Worm (Caenorhabditis elegans): ENCODE data around the gene apc-11.

Gene apc-11

DNA sequence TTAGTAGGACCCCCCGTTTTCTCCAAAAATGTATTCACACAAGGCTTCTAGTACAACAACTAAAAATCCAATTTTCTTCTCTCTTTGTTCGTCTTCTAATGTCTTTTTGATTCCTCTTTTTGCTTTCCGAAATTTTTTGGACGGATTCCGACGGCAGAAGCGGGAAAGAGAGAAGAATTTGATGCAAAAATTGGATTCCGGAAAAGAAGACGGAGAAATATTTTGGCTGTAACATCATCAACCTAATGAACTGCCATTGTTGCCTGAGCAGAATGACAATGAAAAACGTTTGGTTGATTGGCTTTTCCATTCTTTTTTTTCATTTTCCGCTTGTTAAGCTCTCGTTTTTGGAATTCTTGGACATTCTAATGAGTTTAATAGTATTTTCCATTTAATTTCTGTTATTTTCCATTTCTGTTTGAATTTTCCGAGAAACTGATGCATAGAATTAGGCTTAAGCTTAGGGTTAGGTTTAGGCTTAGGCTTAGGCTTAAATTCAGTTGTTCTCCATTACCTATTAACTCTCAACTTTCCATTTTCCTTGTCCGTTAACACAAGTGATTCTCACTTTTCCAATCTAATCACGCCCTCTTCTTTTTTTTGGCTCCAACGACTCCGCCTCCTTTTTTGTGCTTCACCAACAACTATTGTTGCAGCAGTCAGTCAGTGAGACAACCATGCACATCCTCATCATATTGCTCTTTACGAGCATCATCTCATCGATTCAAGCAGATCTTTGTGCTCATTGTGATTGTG lies 28.3 kb upstream of the apc-11 start, which contains the start of gene lron-5:
Gene lron-5, plus strand, starts transcription at position 655 of the 756 bp plus-strand sequence.
- no peak for TF ChIP-seq ceh-43 (GFP tag; optimal IDR thresholded peaks at IDR 0.05)
- TF ChIP-seq ces-1 (GFP tag; optimal IDR thresholded peaks at IDR 0.05), result peak; percentile 62

ce11 chrIII:4616071-4616571 lies 21.9 kb upstream of the apc-11 start, which contains the start of gene lips-3:
Gene lips-3, plus strand, starts transcription at chrIII:4616528.
- TF ChIP-seq mab-5 (tag; optimal IDR thresholded peaks at IDR 0.05) (no peak), unc-62 (GFP tag; optimal IDR thresholded peaks at IDR 0.05) (peak; percentile 7)

DNA sequence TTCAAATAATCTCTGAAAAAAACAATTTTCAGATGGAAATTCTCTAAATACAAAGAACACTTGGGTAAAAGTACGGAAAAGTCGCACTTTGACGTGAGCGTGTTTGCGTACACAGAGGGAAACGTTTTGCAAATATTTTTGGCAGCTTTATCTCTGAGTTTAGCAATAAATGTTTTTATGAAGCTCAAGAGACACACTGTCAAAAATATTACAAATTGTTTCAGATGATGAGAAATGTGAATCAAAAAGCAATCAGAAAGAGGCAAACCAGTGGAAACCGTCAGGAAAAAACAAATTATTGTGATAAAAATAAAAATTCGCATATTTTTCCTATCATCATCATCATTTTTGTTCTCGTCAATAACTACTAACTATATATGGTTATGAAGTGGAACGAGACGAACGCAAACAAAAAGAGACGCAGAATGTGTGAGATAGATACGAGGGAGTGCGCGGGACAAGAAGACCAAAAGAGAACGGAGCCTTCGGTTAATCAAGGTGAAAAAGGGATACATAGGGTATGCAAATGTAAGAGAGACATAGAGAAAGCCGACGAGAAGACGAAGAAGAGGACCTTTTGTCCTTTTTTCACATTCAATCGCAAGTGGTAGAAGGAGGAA lies 18.2 kb upstream of the apc-11 start, which contains the start of gene sel-2:
Gene sel-2, minus strand, starts transcription at position 51 of the 620 bp plus-strand sequence.
- TF ChIP-seq sptf-1 (tag; optimal IDR thresholded peaks at IDR 0.05) (peak; percentile 39), lsy-2 (tag; optimal IDR thresholded peaks at IDR 0.05) (no peak), pha-4 (tag; optimal IDR thresholded peaks at IDR 0.05) (peak; percentile 57), cnd-1 (tag; optimal IDR thresholded peaks at IDR 0.05) (peak; percentile 9), ces-1 (GFP tag; optimal IDR thresholded peaks at IDR 0.05) (peak; percentile 69), nhr-2 (tag; optimal IDR thresholded peaks at IDR 0.05) (peak; percentile 62), elt-1 (tag; optimal IDR thresholded peaks at IDR 0.05; ENCODE audit: borderline replicate concordance, insufficient read depth) (no peak), elt-3 (tag; optimal IDR thresholded peaks at IDR 0.05) (no peak), mab-5 (tag; optimal IDR thresholded peaks at IDR 0.05) (no peak), unc-120 (tag; optimal IDR thresholded peaks at IDR 0.05; ENCODE audit: poor library complexity, severe bottlenecking) (peak; percentile 80), flh-1 (GFP tag; optimal IDR thresholded peaks at IDR 0.05) (no peak), nhr-28 (tag; optimal IDR thresholded peaks at IDR 0.05) (no peak)

DNA sequence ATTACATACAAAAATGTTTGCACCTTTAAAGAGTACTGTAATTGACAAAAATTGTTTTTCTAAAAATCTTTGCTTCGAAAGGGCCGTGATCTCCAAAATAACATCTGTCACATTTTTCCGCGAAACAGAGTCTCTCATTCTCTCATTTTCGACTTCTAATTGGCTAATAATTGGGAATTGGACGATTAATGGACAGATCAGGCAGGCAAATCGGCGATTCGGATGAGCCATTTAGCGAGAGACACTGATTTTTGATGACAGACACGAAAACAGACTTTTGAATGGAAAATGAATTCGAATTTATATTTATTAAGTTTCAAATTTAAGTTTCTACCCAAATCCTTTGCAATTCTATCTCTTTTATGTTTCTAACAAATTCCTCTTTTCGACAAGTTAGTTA lies 9.6 kb upstream of the apc-11 start:
- no peak for TF ChIP-seq snpc-4 (tag; optimal IDR thresholded peaks at IDR 0.05)

DNA sequence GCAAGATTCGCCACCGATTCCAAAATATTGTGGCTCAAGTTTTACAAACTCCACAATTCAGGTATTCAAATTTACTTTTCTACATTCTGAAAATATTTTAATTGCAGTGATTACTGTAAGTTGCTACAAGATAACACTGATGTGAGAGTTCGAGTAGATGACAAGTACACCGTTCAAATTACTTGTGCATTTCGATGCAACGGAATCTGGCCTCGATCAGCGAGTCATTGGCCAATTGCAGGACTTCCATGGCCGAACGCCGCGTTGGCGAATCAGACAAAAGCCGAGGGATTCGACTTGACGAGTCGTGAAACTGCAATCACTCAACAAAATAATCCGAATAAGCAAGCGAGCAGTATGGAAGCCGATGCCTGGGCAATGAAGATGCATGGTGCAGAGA lies 7.1 kb upstream of the apc-11 start:
- TF ChIP-seq lin-32 (GFP tag; optimal IDR thresholded peaks at IDR 0.05) (no peak), ztf-11 (tag; optimal IDR thresholded peaks at IDR 0.05) (no peak), elt-3 (tag; optimal IDR thresholded peaks at IDR 0.05) (no peak), unc-39 (tag; optimal IDR thresholded peaks at IDR 0.05) (no peak), blmp-1 (tag; optimal IDR thresholded peaks at IDR 0.05) (no peak), nhr-28 (tag; optimal IDR thresholded peaks at IDR 0.05) (no peak), M03D4.4 (tag; optimal IDR thresholded peaks at IDR 0.05) (no peak), drap-1 (GFP tag; optimal IDR thresholded peaks at IDR 0.05) (no peak), sptf-1 (tag; optimal IDR thresholded peaks at IDR 0.05) (no peak), bed-3 (GFP tag; optimal IDR thresholded peaks at IDR 0.05) (no peak), sem-2 (GFP tag; optimal IDR thresholded peaks at IDR 0.05) (no peak), nhr-12 (tag; optimal IDR thresholded peaks at IDR 0.05) (no peak), snpc-4 (tag; optimal IDR thresholded peaks at IDR 0.05) (no peak), nhr-2 (tag; optimal IDR thresholded peaks at IDR 0.05) (no peak), unc-62 (GFP tag; optimal IDR thresholded peaks at IDR 0.05) (no peak), mep-1 (tag; optimal IDR thresholded peaks at IDR 0.05) (no peak), flh-1 (GFP tag; optimal IDR thresholded peaks at IDR 0.05) (no peak), ham-2 (GFP tag; optimal IDR thresholded peaks at IDR 0.05) (no peak), lin-13 (tag; optimal IDR thresholded peaks at IDR 0.05) (no peak)

DNA sequence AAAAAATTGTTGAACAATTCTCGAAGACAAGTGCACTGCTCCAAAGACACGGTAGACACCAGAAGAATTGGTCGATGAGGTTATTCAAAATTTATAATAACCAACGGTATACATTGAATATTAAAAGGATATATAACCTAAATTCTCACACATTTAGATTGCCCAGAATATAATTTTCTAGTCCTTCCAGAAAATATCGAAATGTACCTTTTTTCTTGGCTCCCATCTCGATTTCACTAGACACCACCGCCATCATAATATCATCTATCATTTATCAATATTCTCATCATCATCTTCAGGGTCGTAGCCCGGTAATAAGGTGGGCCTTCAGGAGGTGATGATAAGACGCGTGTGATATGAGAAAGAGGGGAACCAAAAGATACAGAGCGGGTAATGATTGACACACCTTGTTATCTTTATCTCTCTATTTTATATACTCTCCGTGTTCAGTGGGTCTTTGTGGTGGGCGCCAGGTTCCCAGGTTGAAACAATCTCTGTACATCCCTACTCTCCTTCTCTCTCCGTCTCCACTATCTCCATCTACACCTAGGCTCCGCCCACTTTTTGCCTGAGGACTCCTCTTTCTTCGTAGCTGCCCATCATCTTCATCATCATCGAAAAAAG lies 6.0 kb upstream of the apc-11 start, which contains the start of gene mab-21:
Gene mab-21, plus strand, starts transcription at position 615 of the 624 bp plus-strand sequence.
- no peak for TF ChIP-seq ztf-11 (tag; optimal IDR thresholded peaks at IDR 0.05)
- peak; percentile 63 for TF ChIP-seq unc-62 (GFP tag; optimal IDR thresholded peaks at IDR 0.05)
- TF ChIP-seq mab-5 (tag; optimal IDR thresholded peaks at IDR 0.05), result no peak
- peak; percentile 47 for TF ChIP-seq elt-3 (tag; optimal IDR thresholded peaks at IDR 0.05)
- TF ChIP-seq ham-2 (GFP tag; optimal IDR thresholded peaks at IDR 0.05), result no peak
- TF ChIP-seq nhr-28 (tag; optimal IDR thresholded peaks at IDR 0.05), result no peak
- no peak for TF ChIP-seq blmp-1 (tag; optimal IDR thresholded peaks at IDR 0.05)
- peak; percentile 29 for TF ChIP-seq elt-1 (tag; optimal IDR thresholded peaks at IDR 0.05; ENCODE audit: borderline replicate concordance, insufficient read depth)
